Fruit fly (Drosophila melanogaster) whole organism, embryonic: ENCODE results near the gene Ir31a.

ENCODE experiments used
- Atf3 ChIP-seq: fragments of 200-800 bp; sonication (Bioruptor generic); optimal IDR thresholded peaks from 3 replicates; lab custom pipeline; 2016; ENCODE audit warnings: missing biosample characterization, missing genetic modification characterization
- B-H2 ChIP-seq: fragments of 200-800 bp; sonication (Bioruptor generic); optimal IDR thresholded peaks from 2 replicates; lab custom pipeline; 2018; ENCODE audit warnings: missing biosample characterization, mild to moderate bottlenecking, missing genetic modification characterization
- CG11696 ChIP-seq: fragments of 200-800 bp; sonication (Bioruptor generic); IDR thresholded peaks from 2 replicates; pipeline ENCODE4 v1.3.6; 2022; ENCODE audit warnings: missing biosample characterization, missing genetic modification characterization
- CG1233 ChIP-seq: fragments of 200-800 bp; sonication (Bioruptor generic); optimal IDR thresholded peaks from 4 replicates; lab custom pipeline; 2018; ENCODE audit warnings: missing biosample characterization, mild to moderate bottlenecking, missing genetic modification characterization
- CG13287 ChIP-seq: fragments of 200-800 bp; sonication (Bioruptor generic); IDR thresholded peaks from 2 replicates; pipeline ENCODE4 v1.3.6; 2022; ENCODE audit warnings: missing biosample characterization, missing genetic modification characterization; ENCODE audit not compliant: partially characterized antibody
- CG13296 ChIP-seq: fragments of 200-800 bp; sonication (Bioruptor generic); optimal IDR thresholded peaks from 3 replicates; lab custom pipeline; 2018; ENCODE audit warnings: missing biosample characterization, mild to moderate bottlenecking, missing genetic modification characterization
- CG14710 ChIP-seq: fragments of 200-800 bp; sonication (Bioruptor generic); optimal IDR thresholded peaks from 3 replicates; lab custom pipeline; 2019; ENCODE audit warnings: missing biosample characterization, mild to moderate bottlenecking, missing genetic modification characterization, moderate library complexity
- CG14860 ChIP-seq: fragments of 200-800 bp; sonication (Bioruptor generic); IDR thresholded peaks from 3 replicates; pipeline ENCODE4 v1.3.6; 2022; ENCODE audit warnings: missing biosample characterization, missing genetic modification characterization; ENCODE audit not compliant: partially characterized antibody
- CG15696 ChIP-seq: fragments of 200-800 bp; sonication (Bioruptor generic); optimal IDR thresholded peaks from 2 replicates; lab custom pipeline; 2019; ENCODE audit warnings: missing biosample characterization, mild to moderate bottlenecking, missing genetic modification characterization, moderate library complexity
- CG17568 ChIP-seq: fragments of 200-800 bp; sonication (Bioruptor generic); optimal IDR thresholded peaks from 2 replicates; lab custom pipeline; 2018; ENCODE audit warnings: missing biosample characterization, mild to moderate bottlenecking, missing genetic modification characterization, moderate library complexity
- CG1832 ChIP-seq: fragments of 200-800 bp; sonication (Bioruptor generic); optimal IDR thresholded peaks from 2 replicates; lab custom pipeline; 2017; ENCODE audit warnings: missing biosample characterization, mild to moderate bottlenecking, missing genetic modification characterization, inconsistent platforms
- CG18619 ChIP-seq: fragments of 200-800 bp; sonication (Bioruptor generic); optimal IDR thresholded peaks from 3 replicates; lab custom pipeline; 2017; ENCODE audit warnings: missing biosample characterization, mild to moderate bottlenecking, missing genetic modification characterization
- CG2116 ChIP-seq: fragments of 200-800 bp; sonication (Bioruptor generic); optimal IDR thresholded peaks from 3 replicates; lab custom pipeline; 2018; ENCODE audit warnings: missing biosample characterization, mild to moderate bottlenecking, missing genetic modification characterization
- CG3065 ChIP-seq: fragments of 200-800 bp; sonication (Bioruptor generic); optimal IDR thresholded peaks from 2 replicates; lab custom pipeline; 2016; ENCODE audit warnings: missing biosample characterization, missing genetic modification characterization
- CG3995 ChIP-seq: fragments of 200-800 bp; sonication (Bioruptor generic); optimal IDR thresholded peaks from 3 replicates; lab custom pipeline; 2016; ENCODE audit warnings: missing biosample characterization, missing genetic modification characterization
- CG4617 ChIP-seq: fragments of 200-800 bp; sonication (Bioruptor generic); optimal IDR thresholded peaks from 3 replicates; lab custom pipeline; 2016; ENCODE audit warnings: missing biosample characterization, missing genetic modification characterization, borderline replicate concordance
- CG7786 ChIP-seq: fragments of 200-800 bp; sonication (Bioruptor generic); optimal IDR thresholded peaks from 2 replicates; lab custom pipeline; 2016; ENCODE audit warnings: missing biosample characterization, missing genetic modification characterization
- CG8359 ChIP-seq: fragments of 200-800 bp; sonication (Bioruptor generic); optimal IDR thresholded peaks from 2 replicates; lab custom pipeline; 2017; ENCODE audit warnings: missing biosample characterization, mild to moderate bottlenecking, missing genetic modification characterization, borderline replicate concordance
- CG8924 ChIP-seq: fragments of 200-800 bp; optimal IDR thresholded peaks from 3 replicates; lab custom pipeline; 2019; ENCODE audit warnings: missing biosample characterization, mild to moderate bottlenecking, missing genetic modification characterization, moderate library complexity
- CoRest ChIP-seq: fragments of 200-800 bp; sonication (Bioruptor generic); optimal IDR thresholded peaks from 3 replicates; lab custom pipeline; 2018; ENCODE audit warnings: missing biosample characterization, mild to moderate bottlenecking, missing genetic modification characterization, moderate library complexity
- D ChIP-seq, 2 experiments: fragments of 200-800 bp in 1 of 2; fragments of >200 bp in 1 of 2; sonication (Bioruptor generic) in 1 of 2; optimal IDR thresholded peaks; 2 replicates in 1 of 2; 3 replicates in 1 of 2; lab custom pipeline; 2017; ENCODE audit warnings: mild to moderate bottlenecking in 1 of 2, missing biosample characterization in 1 of 2, missing genetic modification characterization in 1 of 2, missing genetic modification reagents in 1 of 2
- Dll ChIP-seq: fragments of 200-800 bp; sonication (Bioruptor generic); IDR thresholded peaks from 4 replicates; pipeline ENCODE4 v1.3.6; 2022; ENCODE audit warnings: missing biosample characterization, missing genetic modification characterization; ENCODE audit not compliant: partially characterized antibody
- Doc2 ChIP-seq: fragments of 200-800 bp; sonication (Bioruptor generic); IDR thresholded peaks from 2 replicates; pipeline ENCODE4 v1.3.6; 2022; ENCODE audit warnings: missing biosample characterization, missing genetic modification characterization
- Dref ChIP-seq: fragments of 200-800 bp; sonication (Bioruptor generic); IDR thresholded peaks from 2 replicates; pipeline ENCODE4 v1.3.6; 2022; ENCODE audit warnings: missing biosample characterization, missing genetic modification characterization
- HLH54F ChIP-seq: fragments of 200-800 bp; sonication (Bioruptor generic); optimal IDR thresholded peaks from 3 replicates; lab custom pipeline; 2016; ENCODE audit warnings: missing biosample characterization, missing genetic modification characterization
- HmgZ ChIP-seq: fragments of 200-800 bp; sonication (Bioruptor generic); optimal IDR thresholded peaks from 2 replicates; lab custom pipeline; 2018; ENCODE audit warnings: missing biosample characterization, mild to moderate bottlenecking, missing genetic modification characterization
- MESR4 ChIP-seq: fragments of 200-800 bp; sonication (Bioruptor generic); optimal IDR thresholded peaks from 2 replicates; lab custom pipeline; 2018; ENCODE audit warnings: missing biosample characterization, mild to moderate bottlenecking, missing genetic modification characterization, moderate library complexity
- NK7.1 ChIP-seq: fragments of 200-800 bp; sonication (Bioruptor generic); optimal IDR thresholded peaks from 3 replicates; lab custom pipeline; 2016; ENCODE audit warnings: missing biosample characterization, missing genetic modification characterization
- Scr ChIP-seq: fragments of 200-800 bp; sonication (Bioruptor generic); IDR thresholded peaks from 2 replicates; pipeline ENCODE4 v1.3.6; 2022; ENCODE audit warnings: missing biosample characterization, missing genetic modification characterization; ENCODE audit not compliant: partially characterized antibody
- Six4 ChIP-seq: fragments of 200-800 bp; sonication (Bioruptor generic); optimal IDR thresholded peaks from 2 replicates; lab custom pipeline; 2016; ENCODE audit warnings: missing biosample characterization, missing genetic modification characterization
- Trl ChIP-seq, 3 experiments: fragments of >200 bp in 2 of 3; fragments of 200-800 bp in 1 of 3; sonication (Bioruptor generic) in 1 of 3; optimal IDR thresholded peaks; 2 replicates in 1 of 3; 3 replicates in 2 of 3; lab custom pipeline; 2016 to 2017; ENCODE audit warnings: missing biosample characterization in 1 of 3, missing genetic modification characterization in 1 of 3
- Xbp1 ChIP-seq: fragments of 200-800 bp; sonication (Bioruptor generic); optimal IDR thresholded peaks from 3 replicates; lab custom pipeline; 2016; ENCODE audit warnings: missing biosample characterization, mild to moderate bottlenecking, missing genetic modification characterization
- YL-1 ChIP-seq: fragments of 200-800 bp; sonication (Bioruptor generic); optimal IDR thresholded peaks from 3 replicates; lab custom pipeline; 2017; ENCODE audit warnings: missing biosample characterization, mild to moderate bottlenecking, missing genetic modification characterization
- amos ChIP-seq: fragments of 200-800 bp; sonication (Bioruptor generic); IDR thresholded peaks from 2 replicates; pipeline ENCODE4 v1.3.6; 2022; ENCODE audit warnings: missing biosample characterization, missing genetic modification characterization; ENCODE audit not compliant: partially characterized antibody
- ara ChIP-seq: fragments of 200-800 bp; sonication (Bioruptor generic); IDR thresholded peaks from 2 replicates; pipeline ENCODE4 v1.3.6; 2022; ENCODE audit warnings: missing biosample characterization, missing genetic modification characterization
- bbx ChIP-seq: fragments of 200-800 bp; sonication (Bioruptor generic); IDR thresholded peaks from 2 replicates; pipeline ENCODE4 v1.3.6; 2022; ENCODE audit warnings: missing biosample characterization, missing genetic modification characterization; ENCODE audit not compliant: partially characterized antibody
- emc ChIP-seq: fragments of 200-800 bp; sonication (Bioruptor generic); optimal IDR thresholded peaks from 2 replicates; lab custom pipeline; 2016; ENCODE audit warnings: missing biosample characterization, missing genetic modification characterization
- fd102C ChIP-seq: fragments of 200-800 bp; sonication (Bioruptor generic); optimal IDR thresholded peaks from 2 replicates; lab custom pipeline; 2018; ENCODE audit warnings: missing biosample characterization, mild to moderate bottlenecking, missing genetic modification characterization, moderate library complexity
- inv ChIP-seq: fragments of 200-800 bp; sonication (Bioruptor generic); IDR thresholded peaks from 2 replicates; pipeline ENCODE4 v1.3.6; 2022; ENCODE audit warnings: missing biosample characterization, missing genetic modification characterization; ENCODE audit not compliant: partially characterized antibody
- nerfin-1 ChIP-seq: fragments of 200-800 bp; sonication (Bioruptor generic); optimal IDR thresholded peaks from 3 replicates; lab custom pipeline; 2019; ENCODE audit warnings: missing biosample characterization, mild to moderate bottlenecking, missing genetic modification characterization, moderate library complexity
- nmo ChIP-seq: fragments of 200-800 bp; sonication (Bioruptor generic); optimal IDR thresholded peaks from 2 replicates; lab custom pipeline; 2018; ENCODE audit warnings: missing biosample characterization, mild to moderate bottlenecking, missing genetic modification characterization, moderate library complexity
- pfk ChIP-seq: fragments of 200-800 bp; sonication (Bioruptor generic); optimal IDR thresholded peaks from 2 replicates; lab custom pipeline; 2018; ENCODE audit warnings: missing biosample characterization, mild to moderate bottlenecking, missing genetic modification characterization, moderate library complexity
- repo ChIP-seq: fragments of 200-800 bp; sonication (Bioruptor generic); optimal IDR thresholded peaks from 2 replicates; lab custom pipeline; 2016; ENCODE audit warnings: missing biosample characterization, missing genetic modification characterization
- rib ChIP-seq: fragments of 200-800 bp; sonication (Bioruptor generic); IDR thresholded peaks from 2 replicates; pipeline ENCODE4 v1.3.6; 2022; ENCODE audit warnings: missing biosample characterization, missing genetic modification characterization
- row ChIP-seq: fragments of 200-800 bp; sonication (Bioruptor generic); IDR thresholded peaks from 3 replicates; pipeline ENCODE4 v1.3.6; 2022; ENCODE audit warnings: missing biosample characterization, missing genetic modification characterization
- trem ChIP-seq: fragments of 200-800 bp; optimal IDR thresholded peaks from 3 replicates; lab custom pipeline; 2019; ENCODE audit warnings: missing biosample characterization, mild to moderate bottlenecking, missing genetic modification characterization, moderate library complexity
- ttk ChIP-seq: fragments of 200-800 bp; sonication (Bioruptor generic); IDR thresholded peaks from 2 replicates; pipeline ENCODE4 v2.1.2; 2022; ENCODE audit warnings: missing biosample characterization, missing genetic modification characterization
- zen ChIP-seq: fragments of 200-800 bp; sonication (Bioruptor generic); optimal IDR thresholded peaks from 3 replicates; lab custom pipeline; 2018; ENCODE audit warnings: missing biosample characterization, mild to moderate bottlenecking, missing genetic modification characterization, moderate library complexity

Ir31a gene

DNA sequence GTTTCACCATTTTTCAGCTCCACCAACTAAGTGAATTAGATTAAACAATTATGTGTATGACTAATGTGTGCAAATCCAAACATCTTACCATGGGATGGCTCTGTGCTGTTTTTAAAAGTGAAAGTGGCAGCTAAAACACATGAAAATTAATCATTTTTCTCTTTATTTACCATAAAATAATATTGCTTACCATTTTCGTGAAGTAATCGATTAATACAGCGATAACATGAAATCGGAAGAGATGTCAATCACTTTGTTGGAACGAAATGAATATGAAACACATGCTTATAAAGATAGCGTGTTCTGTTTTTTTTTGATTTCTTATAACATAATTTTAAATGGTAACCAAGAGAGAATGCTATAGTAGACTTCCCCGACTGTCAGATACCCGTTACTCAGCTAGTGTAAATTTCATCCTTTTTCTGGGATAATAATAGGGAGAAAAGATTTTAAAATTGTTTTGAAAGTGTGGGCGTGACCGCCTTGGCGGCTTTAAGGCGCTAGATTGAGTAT, 1.5 kb upstream of the Ir31a start (continued):
- TF ChIP-seq zen (tag; lab: Kevin White, UChicago) (no peak), nmo (no peak), CG14710 (tag; lab: Kevin White, UChicago) (peak; percentile 1), row (GFP tag; lab: Robert Waterston, UW) (peak; percentile 60), CG2116 (peak; percentile 72), Doc2 (GFP tag; lab: Robert Waterston, UW) (no peak), bbx (0 out of 2 replicates have a peak, but pooled peaks have one; percentile 9), MESR4 (peak; percentile 54), CG14860 (peak; percentile 42; the same call in 1 of the 3 replicates), trem (tag; lab: Kevin White, UChicago) (peak; percentile 18), CG3995 (GFP tag; lab: Kevin White, UChicago) (peak; percentile 60), ara (no peak), CG11696 (GFP tag; lab: Robert Waterston, UW) (no peak), CG4617 (GFP tag; lab: Kevin White, UChicago) (peak; percentile 57), Scr (peak; percentile 63), CG1832 (GFP tag; lab: Kevin White, UChicago) (no peak), rib (GFP tag; lab: Robert Waterston, UW) (no peak), B-H2 (no peak), HmgZ (tag; lab: Kevin White, UChicago) (peak; percentile 3), Atf3 (GFP tag; lab: Kevin White, UChicago) (no peak), CG13296 (GFP tag; lab: Kevin White, UChicago) (no peak), CG7786 (GFP tag; lab: Kevin White, UChicago) (no peak), pfk (GFP tag; lab: Kevin White, UChicago) (peak; percentile 92), Trl (optimal IDR thresholded peaks at IDR 0.05; lab: Kevin White, UChicago) (no peak), Trl (GFP tag; optimal IDR thresholded peaks at IDR 0.05; lab: Kevin White, UChicago) (no peak), CG13287 (GFP tag; lab: Robert Waterston, UW) (peak; percentile 62), YL-1 (GFP tag; lab: Kevin White, UChicago) (peak; percentile 45), NK7.1 (GFP tag; lab: Kevin White, UChicago) (no peak), Six4 (no peak), amos (GFP tag; lab: Robert Waterston, UW) (peak; percentile 21; the same call in 1 of the 2 replicates), D (optimal IDR thresholded peaks at IDR 0.05; lab: Kevin White, UChicago) (no peak), D (GFP tag; optimal IDR thresholded peaks at IDR 0.05; lab: Kevin White, UChicago) (no peak), fd102C (GFP tag; lab: Kevin White, UChicago) (no peak), CG17568 (GFP tag; lab: Kevin White, UChicago) (no peak), CG3065 (peak; percentile 95), Dll (GFP tag; lab: Robert Waterston, UW) (peak; percentile 63), HLH54F (no peak), CG1233 (GFP tag; lab: Kevin White, UChicago) (no peak), inv (GFP tag; lab: Robert Waterston, UW) (0 out of 2 replicates have a peak, but pooled peaks have one; percentile 22), CG8924 (tag; lab: Kevin White, UChicago) (peak; percentile 79), ttk (GFP tag; lab: Robert Waterston, UW) (no peak), CG15696 (tag; lab: Kevin White, UChicago) (no peak), CG18619 (no peak), nerfin-1 (tag; lab: Kevin White, UChicago) (no peak), repo (GFP tag; lab: Kevin White, UChicago) (no peak), CoRest (tag; lab: Kevin White, UChicago) (no peak), emc (GFP tag; lab: Kevin White, UChicago) (no peak), Dref (peak; percentile 67), Xbp1 (GFP tag; lab: Kevin White, UChicago) (no peak), CG8359 (GFP tag; lab: Kevin White, UChicago) (no peak)
